Fruit fly (Drosophila melanogaster) whole organism, wandering third instar larva: Measurements from ENCODE around the gene Hrd3.
A peak's percentile ranks its signal among the peaks of the same experiment; 100 is the strongest.

Experiments
- Abd-B ChIP-seq: fragments of >200 bp; optimal IDR thresholded peaks from 2 replicates; lab custom pipeline; 2017; ENCODE audit warnings: missing biosample characterization, missing genetic modification characterization
- CG32264 ChIP-seq: fragments of 200-800 bp; sonication (Bioruptor generic); optimal IDR thresholded peaks from 2 replicates; lab custom pipeline; 2016; ENCODE audit warnings: missing biosample characterization, missing genetic modification characterization
- CG9705 ChIP-seq: fragments of 200-800 bp; sonication (Bioruptor generic); optimal IDR thresholded peaks from 2 replicates; lab custom pipeline; 2018; ENCODE audit warnings: missing biosample characterization, mild to moderate bottlenecking, missing genetic modification characterization
- CrebA ChIP-seq: fragments of 200-800 bp; sonication (Bioruptor generic); optimal IDR thresholded peaks from 2 replicates; lab custom pipeline; 2016; ENCODE audit warnings: missing biosample characterization, mild to moderate bottlenecking, missing genetic modification characterization, borderline replicate concordance
- Dfd ChIP-seq: fragments of >200 bp; optimal IDR thresholded peaks from 2 replicates; lab custom pipeline; 2017; ENCODE audit warnings: missing biosample characterization, missing genetic modification characterization
- Dif ChIP-seq: fragments of 200-275, 200-300 bp; sonication (Bioruptor generic); optimal IDR thresholded peaks from 2 replicates; lab custom pipeline; 2018; ENCODE audit warnings: missing biosample characterization, missing genetic modification characterization; ENCODE audit not compliant: partially characterized antibody
- GATAd ChIP-seq: sonication (Bioruptor generic); optimal IDR thresholded peaks from 2 replicates; lab custom pipeline; 2016; ENCODE audit warnings: missing biosample characterization, missing genetic modification characterization
- HLH106 ChIP-seq: fragments of 200-800 bp; optimal IDR thresholded peaks from 3 replicates; lab custom pipeline; 2019; ENCODE audit warnings: missing biosample characterization, mild to moderate bottlenecking, missing genetic modification characterization, moderate library complexity
- Hnf4 ChIP-seq: fragments of 200-800 bp; sonication (Bioruptor generic); optimal IDR thresholded peaks from 2 replicates; lab custom pipeline; 2016; ENCODE audit warnings: missing biosample characterization, mild to moderate bottlenecking, missing genetic modification characterization
- Hr78 ChIP-seq: fragments of >200 bp; optimal IDR thresholded peaks from 2 replicates; lab custom pipeline; 2017; ENCODE audit warnings: missing biosample characterization, missing genetic modification characterization
- Hr83 ChIP-seq: fragments of 200-300 bp; sonication (Bioruptor generic); optimal IDR thresholded peaks from 2 replicates; lab custom pipeline; 2016; ENCODE audit warnings: missing biosample characterization, mild to moderate bottlenecking, missing genetic modification characterization, moderate library complexity; ENCODE audit not compliant: poor library complexity, severe bottlenecking
- Jra ChIP-seq: sonication (Bioruptor generic); optimal IDR thresholded peaks from 2 replicates; lab custom pipeline; 2016; ENCODE audit warnings: missing biosample characterization, missing genetic modification characterization
- Mio ChIP-seq: sonication (Bioruptor generic); optimal IDR thresholded peaks from 2 replicates; lab custom pipeline; 2016; ENCODE audit warnings: missing biosample characterization, missing genetic modification characterization
- Myc ChIP-seq: fragments of >200 bp; optimal IDR thresholded peaks from 2 replicates; lab custom pipeline; 2017
- N ChIP-seq: fragments of >200 bp; optimal IDR thresholded peaks from 2 replicates; lab custom pipeline; 2018; ENCODE audit warnings: missing biosample characterization, missing external identifiers, missing genetic modification characterization
- OdsH ChIP-seq: fragments of 200-800 bp; sonication (Bioruptor generic); optimal IDR thresholded peaks from 2 replicates; lab custom pipeline; 2016; ENCODE audit warnings: missing biosample characterization, mild to moderate bottlenecking, missing genetic modification characterization
- Rel ChIP-seq, 2 experiments: fragments of 200-800 bp; sonication (Bioruptor generic) in 1 of 2; optimal IDR thresholded peaks; 2 replicates in 1 of 2; 3 replicates in 1 of 2; lab custom pipeline; 2016 to 2019; ENCODE audit warnings: mild to moderate bottlenecking in 2 of 2, missing biosample characterization in 2 of 2, missing genetic modification characterization in 2 of 2, moderate library complexity in 1 of 2
- Sp1 ChIP-seq: fragments of 200-800 bp; sonication (Bioruptor generic); optimal IDR thresholded peaks from 3 replicates; lab custom pipeline; 2019; ENCODE audit warnings: missing biosample characterization, mild to moderate bottlenecking, missing genetic modification characterization, moderate library complexity
- Vsx2 ChIP-seq: fragments of 200-300, 225-300 bp; sonication (Bioruptor generic); optimal IDR thresholded peaks from 2 replicates; lab custom pipeline; 2018; ENCODE audit warnings: missing biosample characterization, missing genetic modification characterization; ENCODE audit not compliant: partially characterized antibody
- br ChIP-seq: fragments of 200-800 bp; sonication (Bioruptor generic); optimal IDR thresholded peaks from 2 replicates; lab custom pipeline; 2016; ENCODE audit warnings: missing biosample characterization, missing genetic modification characterization
- brk ChIP-seq: fragments of 200-800 bp; sonication (Bioruptor generic); optimal IDR thresholded peaks from 2 replicates; lab custom pipeline; 2016; ENCODE audit warnings: missing biosample characterization, mild to moderate bottlenecking, missing genetic modification characterization
- dl ChIP-seq, 2 experiments: fragments of 175-275, 200-275 bp in 1 of 2; fragments of 200-275 bp in 1 of 2; sonication (Bioruptor generic); optimal IDR thresholded peaks; lab custom pipeline; 2018; ENCODE audit warnings: mild to moderate bottlenecking in 2 of 2, missing biosample characterization in 2 of 2, missing genetic modification characterization in 2 of 2, moderate library complexity in 2 of 2; ENCODE audit not compliant: partially characterized antibody in 2 of 2, insufficient read depth in 1 of 2
- dmrt93B ChIP-seq: fragments of 200-800 bp; sonication (Bioruptor generic); optimal IDR thresholded peaks from 2 replicates; lab custom pipeline; 2018; ENCODE audit warnings: missing biosample characterization, mild to moderate bottlenecking, missing genetic modification characterization
- dsf ChIP-seq: sonication (Bioruptor generic); optimal IDR thresholded peaks from 2 replicates; lab custom pipeline; 2016; ENCODE audit warnings: missing biosample characterization, missing genetic modification characterization, borderline replicate concordance
- ey ChIP-seq: fragments of 200-800 bp; sonication (Bioruptor generic); optimal IDR thresholded peaks from 2 replicates; lab custom pipeline; 2016; ENCODE audit warnings: missing biosample characterization, missing genetic modification characterization
- foxo ChIP-seq, 2 experiments: fragments of 200-800 bp; sonication (Bioruptor generic); optimal IDR thresholded peaks; 2 replicates in 1 of 2; 3 replicates in 1 of 2; lab custom pipeline; 2016 to 2017; ENCODE audit warnings: missing biosample characterization in 2 of 2, missing genetic modification characterization in 2 of 2
- fru ChIP-seq: fragments of 200-800 bp; sonication (Bioruptor generic); optimal IDR thresholded peaks from 3 replicates; lab custom pipeline; 2016; ENCODE audit warnings: missing biosample characterization, mild to moderate bottlenecking, missing genetic modification characterization
- h ChIP-seq: fragments of 200-800 bp; sonication (Bioruptor generic); optimal IDR thresholded peaks from 3 replicates; lab custom pipeline; 2016; ENCODE audit warnings: missing biosample characterization, mild to moderate bottlenecking, missing genetic modification characterization
- jim ChIP-seq: fragments of 175-275, 200-325 bp; sonication (Bioruptor generic); optimal IDR thresholded peaks from 2 replicates; lab custom pipeline; 2016; ENCODE audit warnings: missing biosample characterization, mild to moderate bottlenecking, missing genetic modification characterization
- lola ChIP-seq: fragments of >200 bp; optimal IDR thresholded peaks from 2 replicates; lab custom pipeline; 2017; ENCODE audit warnings: missing biosample characterization, missing genetic modification characterization
- pan ChIP-seq: fragments of >200 bp; optimal IDR thresholded peaks from 2 replicates; lab custom pipeline; 2017
- psq ChIP-seq: fragments of 200-800 bp; sonication (Bioruptor generic); optimal IDR thresholded peaks from 3 replicates; lab custom pipeline; 2017; ENCODE audit warnings: missing biosample characterization, mild to moderate bottlenecking, missing genetic modification characterization, moderate library complexity
- rgr ChIP-seq: fragments of 200-800 bp; sonication (Bioruptor generic); optimal IDR thresholded peaks from 3 replicates; lab custom pipeline; 2016; ENCODE audit warnings: missing biosample characterization, mild to moderate bottlenecking, missing genetic modification characterization
- sage ChIP-seq: fragments of 200-800 bp; sonication (Bioruptor generic); optimal IDR thresholded peaks from 2 replicates; lab custom pipeline; 2016; ENCODE audit warnings: missing biosample characterization, mild to moderate bottlenecking, missing genetic modification characterization
- sv ChIP-seq: fragments of 200-800 bp; sonication (Bioruptor generic); optimal IDR thresholded peaks from 3 replicates; lab custom pipeline; 2016; ENCODE audit warnings: missing biosample characterization, missing genetic modification characterization
- tai ChIP-seq: sonication (Bioruptor generic); optimal IDR thresholded peaks from 2 replicates; lab custom pipeline; 2016; ENCODE audit warnings: missing biosample characterization, missing genetic modification characterization
- usp ChIP-seq: fragments of >200 bp; optimal IDR thresholded peaks from 2 replicates; lab custom pipeline; 2017; ENCODE audit warnings: missing biosample characterization, missing genetic modification characterization
- woc ChIP-seq: sonication (Bioruptor generic); optimal IDR thresholded peaks from 2 replicates; lab custom pipeline; 2016; ENCODE audit warnings: missing biosample characterization, mild to moderate bottlenecking, missing genetic modification characterization

Hrd3 gene

DNA sequence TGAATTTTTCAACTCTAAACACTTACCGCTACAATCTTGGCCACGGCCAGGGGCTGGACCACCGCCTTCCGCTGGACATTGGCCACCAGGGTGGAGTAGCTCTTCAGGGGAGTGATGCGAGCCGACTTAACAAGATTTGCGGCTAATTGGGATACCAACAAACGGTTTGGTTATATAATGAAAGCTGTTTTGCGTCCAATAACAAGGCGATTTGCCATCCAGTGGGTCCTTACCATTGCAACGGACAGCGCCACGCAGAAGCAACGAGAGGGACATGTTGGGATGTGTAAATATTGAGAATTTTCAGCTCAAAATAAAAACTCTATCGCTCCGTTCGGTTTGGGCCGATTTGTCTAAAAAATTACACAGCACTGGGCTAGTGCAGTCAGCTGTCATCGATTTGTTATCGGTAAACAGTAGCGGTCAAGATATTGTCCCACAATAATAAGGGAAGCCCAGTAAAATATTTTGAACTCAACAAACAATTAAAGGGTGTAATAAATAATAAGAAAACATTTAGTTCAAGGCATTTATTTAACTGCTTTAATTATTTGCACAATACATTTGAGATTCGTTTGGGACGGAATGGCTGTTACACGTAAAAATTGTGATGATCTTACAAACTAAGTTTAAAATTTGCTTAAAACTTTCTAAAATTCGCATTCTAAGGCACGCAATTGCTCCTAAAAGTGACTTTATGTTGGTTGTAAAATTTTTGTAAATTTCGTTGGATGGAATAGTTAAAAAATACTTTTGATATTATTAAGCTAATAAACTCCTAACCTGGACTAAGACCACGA is 2.1 kb upstream of the Hrd3 start, which contains the start of gene SdhD:
SdhD (minus strand) TSS at position 382 of the 800 bp plus-strand sequence.
- TF ChIP-seq Sp1 (GFP tag; lab: Kevin White, UChicago) = peak; percentile 31
- no peak for TF ChIP-seq psq (GFP tag; lab: Kevin White, UChicago)
- no peak for TF ChIP-seq CG9705 (GFP tag; lab: Kevin White, UChicago)
- TF ChIP-seq Hr78 (GFP tag; lab: Kevin White, UChicago) = no peak
- no peak for TF ChIP-seq Dfd (GFP tag; lab: Kevin White, UChicago)
- TF ChIP-seq Mio (GFP tag; lab: Kevin White, UChicago) = no peak
- TF ChIP-seq sv (GFP tag; lab: Kevin White, UChicago) = peak; percentile 21
- peak; percentile 52 for TF ChIP-seq rgr (GFP tag; lab: Kevin White, UChicago)
- peak; percentile 72 for TF ChIP-seq Hnf4 (GFP tag; lab: Kevin White, UChicago)
- peak; percentile 48 for TF ChIP-seq OdsH (GFP tag; lab: Kevin White, UChicago)
- TF ChIP-seq foxo (GFP tag; optimal IDR thresholded peaks at IDR 0.05; lab: Kevin White, UChicago) = peak in 1 of 2 experiments; percentile 50
- TF ChIP-seq tai (GFP tag; lab: Kevin White, UChicago) = no peak
- TF ChIP-seq Rel (GFP tag; optimal IDR thresholded peaks at IDR 0.05; lab: Kevin White, UChicago) = no peak
- peak; percentile 88 for TF ChIP-seq Rel (tag; optimal IDR thresholded peaks at IDR 0.05; lab: Kevin White, UChicago)
- TF ChIP-seq lola (GFP tag; lab: Kevin White, UChicago) = no peak
- TF ChIP-seq ey = peak; percentile 18
- no peak for TF ChIP-seq Dif (GFP tag; lab: Kevin White, UChicago)
- no peak for TF ChIP-seq dsf (GFP tag; lab: Kevin White, UChicago)
- peak; percentile 84 for TF ChIP-seq Hr83 (GFP tag; lab: Kevin White, UChicago)
- peak; percentile 57 for TF ChIP-seq Jra (GFP tag; lab: Kevin White, UChicago)
- no peak for TF ChIP-seq sage (GFP tag; lab: Kevin White, UChicago)
- TF ChIP-seq fru = peak; percentile 15
- TF ChIP-seq HLH106 (tag; lab: Kevin White, UChicago) = no peak
- no peak for TF ChIP-seq CrebA (GFP tag; lab: Kevin White, UChicago)
- TF ChIP-seq CG32264 (GFP tag; lab: Kevin White, UChicago) = no peak
- TF ChIP-seq br (GFP tag; lab: Kevin White, UChicago) = peak; percentile 54
- no peak for TF ChIP-seq Vsx2 (GFP tag; lab: Kevin White, UChicago)
- no peak for TF ChIP-seq usp (GFP tag; lab: Kevin White, UChicago)
- TF ChIP-seq jim (GFP tag; lab: Kevin White, UChicago) = no peak
- TF ChIP-seq pan (lab: Kevin White, UChicago) = no peak
- peak; percentile 15 for TF ChIP-seq Myc (lab: Kevin White, UChicago)
- no peak for TF ChIP-seq Abd-B (GFP tag; lab: Kevin White, UChicago)
- TF ChIP-seq h (GFP tag; lab: Kevin White, UChicago) = peak; percentile 39
- TF ChIP-seq brk (GFP tag; lab: Kevin White, UChicago) = no peak

DNA sequence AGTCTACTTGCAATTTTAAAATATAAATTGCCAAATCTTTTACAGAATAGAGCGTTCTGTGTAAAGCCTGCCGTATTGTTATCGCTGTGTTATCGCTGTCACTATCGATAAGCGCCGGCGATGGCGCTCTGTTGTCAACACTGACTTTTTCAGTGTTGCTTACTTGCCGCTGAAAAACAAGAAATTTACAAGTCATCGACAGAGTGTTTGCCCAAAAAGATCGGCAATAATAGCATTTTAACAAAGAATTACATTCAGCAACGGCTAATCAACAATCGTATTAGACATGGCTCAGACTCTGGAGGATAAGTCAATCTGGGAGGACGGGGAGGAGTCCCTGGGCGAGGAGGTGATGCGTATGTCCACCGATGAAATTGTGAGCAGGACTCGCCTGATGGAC is 5.6 kb downstream of the Hrd3 start, which contains the start of the genes RanBP3 and Rpt5:
RanBP3 (minus strand) TSS at position 107 of the 400 bp plus-strand sequence.
Rpt5 (plus strand) TSS at position 149 of the 400 bp plus-strand sequence.
- TF ChIP-seq fru (peak; percentile 71), Dfd (GFP tag; lab: Kevin White, UChicago) (no peak), Mio (GFP tag; lab: Kevin White, UChicago) (peak; percentile 44), Hnf4 (GFP tag; lab: Kevin White, UChicago) (no peak), jim (GFP tag; lab: Kevin White, UChicago) (no peak), Hr83 (GFP tag; lab: Kevin White, UChicago) (peak; percentile 94), h (GFP tag; lab: Kevin White, UChicago) (peak; percentile 85), CrebA (GFP tag; lab: Kevin White, UChicago) (no peak), N (no peak), HLH106 (tag; lab: Kevin White, UChicago) (peak; percentile 51), psq (GFP tag; lab: Kevin White, UChicago) (peak; percentile 55), lola (GFP tag; lab: Kevin White, UChicago) (no peak), foxo (GFP tag; optimal IDR thresholded peaks at IDR 0.05; lab: Kevin White, UChicago) (peak in 1 of 2 experiments; percentile 85), Dif (GFP tag; lab: Kevin White, UChicago) (peak; percentile 16), Jra (GFP tag; lab: Kevin White, UChicago) (no peak), tai (GFP tag; lab: Kevin White, UChicago) (no peak), brk (GFP tag; lab: Kevin White, UChicago) (no peak), usp (GFP tag; lab: Kevin White, UChicago) (no peak), dmrt93B (no peak), Sp1 (GFP tag; lab: Kevin White, UChicago) (peak; percentile 67), Vsx2 (GFP tag; lab: Kevin White, UChicago) (no peak), dl (GFP tag; optimal IDR thresholded peaks at IDR 0.05; lab: Kevin White, UChicago; ENCODE audit: insufficient read depth in 1 of 2, partially characterized antibody in 2 of 2) (no peak), OdsH (GFP tag; lab: Kevin White, UChicago) (peak; percentile 73), ey (peak; percentile 46), woc (GFP tag; lab: Kevin White, UChicago) (no peak), CG9705 (GFP tag; lab: Kevin White, UChicago) (peak; percentile 53), br (GFP tag; lab: Kevin White, UChicago) (peak; percentile 83), Hr78 (GFP tag; lab: Kevin White, UChicago) (no peak), rgr (GFP tag; lab: Kevin White, UChicago) (peak; percentile 86), sv (GFP tag; lab: Kevin White, UChicago) (no peak), pan (lab: Kevin White, UChicago) (no peak), GATAd (GFP tag; lab: Kevin White, UChicago) (no peak), sage (GFP tag; lab: Kevin White, UChicago) (no peak), dsf (GFP tag; lab: Kevin White, UChicago) (no peak), Myc (lab: Kevin White, UChicago) (peak; percentile 32), Abd-B (GFP tag; lab: Kevin White, UChicago) (no peak), CG32264 (GFP tag; lab: Kevin White, UChicago) (peak; percentile 47), Rel (GFP tag; optimal IDR thresholded peaks at IDR 0.05; lab: Kevin White, UChicago) (no peak), Rel (tag; optimal IDR thresholded peaks at IDR 0.05; lab: Kevin White, UChicago) (peak; percentile 70)
